Fruit fly (Drosophila melanogaster) whole organism, wandering third instar larva: ENCODE data around the gene CG43731.

ENCODE experiments used
- CG32264 ChIP-seq: fragments of 200-800 bp; sonication (Bioruptor generic); optimal IDR thresholded peaks from 2 replicates; lab custom pipeline; 2016; ENCODE audit warnings: missing biosample characterization, missing genetic modification characterization
- Hr78 ChIP-seq: fragments of >200 bp; optimal IDR thresholded peaks from 2 replicates; lab custom pipeline; 2017; ENCODE audit warnings: missing biosample characterization, missing genetic modification characterization
- OdsH ChIP-seq: fragments of 200-800 bp; sonication (Bioruptor generic); optimal IDR thresholded peaks from 2 replicates; lab custom pipeline; 2016; ENCODE audit warnings: missing biosample characterization, mild to moderate bottlenecking, missing genetic modification characterization
- dmrt93B ChIP-seq: fragments of 200-800 bp; sonication (Bioruptor generic); optimal IDR thresholded peaks from 2 replicates; lab custom pipeline; 2018; ENCODE audit warnings: missing biosample characterization, mild to moderate bottlenecking, missing genetic modification characterization
- ey ChIP-seq: fragments of 200-800 bp; sonication (Bioruptor generic); optimal IDR thresholded peaks from 2 replicates; lab custom pipeline; 2016; ENCODE audit warnings: missing biosample characterization, missing genetic modification characterization
- lola ChIP-seq: fragments of >200 bp; optimal IDR thresholded peaks from 2 replicates; lab custom pipeline; 2017; ENCODE audit warnings: missing biosample characterization, missing genetic modification characterization
- psq ChIP-seq: fragments of 200-800 bp; sonication (Bioruptor generic); optimal IDR thresholded peaks from 3 replicates; lab custom pipeline; 2017; ENCODE audit warnings: missing biosample characterization, mild to moderate bottlenecking, missing genetic modification characterization, moderate library complexity
- sv ChIP-seq: fragments of 200-800 bp; sonication (Bioruptor generic); optimal IDR thresholded peaks from 3 replicates; lab custom pipeline; 2016; ENCODE audit warnings: missing biosample characterization, missing genetic modification characterization

dm6 chr2L:19111137-19111536, 9.3 kb downstream of the CG43731 start:
- no peak for TF ChIP-seq sv
- no peak for TF ChIP-seq CG32264 (GFP tag; lab: Kevin White, UChicago)
- TF ChIP-seq Hr78 (GFP tag; lab: Kevin White, UChicago) = no peak
- TF ChIP-seq psq (GFP tag; lab: Kevin White, UChicago) = no peak
- no peak for TF ChIP-seq ey
- no peak for TF ChIP-seq OdsH (GFP tag; lab: Kevin White, UChicago)
- TF ChIP-seq dmrt93B (GFP tag; lab: Kevin White, UChicago) = no peak
- TF ChIP-seq lola (GFP tag; lab: Kevin White, UChicago) = no peak
